Worm (Caenorhabditis elegans) whole organism, L2 larva: Measurements from ENCODE around the gene lgc-1.

Source experiments
- C34F6.9 ChIP-seq: fragments of 150-350 bp; optimal IDR thresholded peaks from 2 replicates; lab custom pipeline; 2014; ENCODE audit warnings: missing biosample characterization, missing genetic modification characterization
- ama-1 ChIP-seq: fragments of 150-350 bp; optimal IDR thresholded peaks from 2 replicates; lab custom pipeline; 2018; ENCODE audit warnings: inconsistent platforms
- ceh-82 ChIP-seq: fragments of 150-350 bp; optimal IDR thresholded peaks from 2 replicates; lab custom pipeline; 2014; ENCODE audit warnings: missing biosample characterization, missing genetic modification characterization
- elt-1 ChIP-seq: fragments of 150-350 bp; optimal IDR thresholded peaks from 2 replicates; lab custom pipeline; 2014; ENCODE audit warnings: missing biosample characterization, missing genetic modification characterization
- elt-3 ChIP-seq: sonication (generic microtip); optimal IDR thresholded peaks from 2 replicates; lab custom pipeline; 2017; ENCODE audit warnings: missing biosample characterization, missing genetic modification characterization
- fos-1 ChIP-seq: fragments of 150-350 bp; optimal IDR thresholded peaks from 2 replicates; lab custom pipeline; 2014; ENCODE audit warnings: missing biosample characterization, missing genetic modification characterization
- nhr-11 ChIP-seq: fragments of 150-350 bp; optimal IDR thresholded peaks from 2 replicates; lab custom pipeline; 2014; ENCODE audit warnings: missing biosample characterization, missing genetic modification characterization
- nhr-129 ChIP-seq: fragments of 150-350 bp; optimal IDR thresholded peaks from 2 replicates; lab custom pipeline; 2014; ENCODE audit warnings: missing biosample characterization, missing genetic modification characterization
- nhr-77 ChIP-seq: fragments of 150-350 bp; optimal IDR thresholded peaks from 2 replicates; lab custom pipeline; 2014; ENCODE audit warnings: missing biosample characterization, missing genetic modification characterization
- skn-1 ChIP-seq: sonication (generic microtip); optimal IDR thresholded peaks from 2 replicates; lab custom pipeline; 2017; ENCODE audit warnings: missing biosample characterization, missing genetic modification characterization
- sma-3 ChIP-seq: sonication (generic microtip); optimal IDR thresholded peaks from 2 replicates; lab custom pipeline; 2016; ENCODE audit warnings: missing genetic modification reagents, missing genetic modification characterization, missing compliant biosample characterization
- snpc-4 ChIP-seq: fragments of 150-350 bp; optimal IDR thresholded peaks from 2 replicates; lab custom pipeline; 2014; ENCODE audit warnings: missing biosample characterization, missing genetic modification characterization
- unc-62 ChIP-seq: fragments of 150-350 bp; optimal IDR thresholded peaks from 2 replicates; lab custom pipeline; 2014; ENCODE audit warnings: missing biosample characterization, missing genetic modification reagents, missing genetic modification characterization
- zag-1 ChIP-seq: fragments of 150-350 bp; optimal IDR thresholded peaks from 2 replicates; lab custom pipeline; 2014; ENCODE audit warnings: missing biosample characterization, missing genetic modification characterization

- TF ChIP-seq nhr-129 (tag; lab: Kevin White, UChicago): no peak
- no peak for TF ChIP-seq skn-1
- no peak for TF ChIP-seq elt-1 (tag; lab: Kevin White, UChicago)
- no peak for TF ChIP-seq nhr-11 (tag; lab: Kevin White, UChicago)
- TF ChIP-seq unc-62 (GFP tag; lab: Kevin White, UChicago): no peak
- TF ChIP-seq elt-3 (tag; lab: Kevin White, UChicago): no peak
- TF ChIP-seq C34F6.9 (tag; lab: Kevin White, UChicago): no peak
- no peak for TF ChIP-seq zag-1 (tag; lab: Kevin White, UChicago)
- TF ChIP-seq nhr-77: no peak
- no peak for TF ChIP-seq snpc-4 (tag; lab: Kevin White, UChicago)
- TF ChIP-seq ceh-82: no peak
- TF ChIP-seq ama-1 (lab: Kevin White, UChicago): no peak
- no peak for TF ChIP-seq sma-3 (GFP tag; lab: Kevin White, UChicago)
- no peak for TF ChIP-seq fos-1 (tag; lab: Kevin White, UChicago)
Measured at ce11 chrV:4109873-4110272, 25.0 kb upstream of the lgc-1 start, which contains the start of gene clc-18.
